Fruit fly (Drosophila melanogaster) whole organism, embryonic: ENCODE measurements around the gene Grip91.

ENCODE experiments used
- Awh ChIP-seq: fragments of 200-800 bp; sonication (Bioruptor generic); IDR thresholded peaks from 2 replicates; pipeline ENCODE4, ENCODE4 v1.3.6; 2022; ENCODE audit warnings: missing biosample characterization, missing genetic modification characterization
- CG10147 ChIP-seq: fragments of 200-800 bp; sonication (Bioruptor generic); optimal IDR thresholded peaks from 2 replicates; lab custom pipeline; 2019; ENCODE audit warnings: missing biosample characterization, mild to moderate bottlenecking, missing genetic modification characterization, moderate library complexity
- CG10274 ChIP-seq: fragments of 200-800 bp; sonication (Bioruptor generic); optimal IDR thresholded peaks from 3 replicates; lab custom pipeline; 2017; ENCODE audit warnings: missing biosample characterization, mild to moderate bottlenecking, missing genetic modification characterization
- CG11093 ChIP-seq: fragments of 200-800 bp; sonication (Bioruptor generic); IDR thresholded peaks from 3 replicates; pipeline ENCODE4 v1.3.6; 2022; ENCODE audit warnings: missing biosample characterization, missing genetic modification characterization
- CG12104 ChIP-seq: fragments of 200-800 bp; sonication (Bioruptor generic); optimal IDR thresholded peaks from 3 replicates; lab custom pipeline; 2016; ENCODE audit warnings: missing biosample characterization, missing genetic modification characterization
- CG12744 ChIP-seq: fragments of 200-800 bp; sonication (Bioruptor generic); optimal IDR thresholded peaks from 2 replicates; lab custom pipeline; 2016; ENCODE audit warnings: missing biosample characterization, missing genetic modification characterization
- CG13894 ChIP-seq: fragments of 200-800 bp; sonication (Bioruptor generic); optimal IDR thresholded peaks from 3 replicates; lab custom pipeline; 2018; ENCODE audit warnings: missing biosample characterization, mild to moderate bottlenecking, missing genetic modification characterization, moderate library complexity
- CG15011 ChIP-seq: fragments of 200-800 bp; sonication (Bioruptor generic); optimal IDR thresholded peaks from 3 replicates; lab custom pipeline; 2018; ENCODE audit warnings: missing biosample characterization, mild to moderate bottlenecking, missing genetic modification characterization
- CG16863 ChIP-seq: fragments of 200-800 bp; sonication (Bioruptor generic); optimal IDR thresholded peaks from 3 replicates; lab custom pipeline; 2016; ENCODE audit warnings: missing biosample characterization, missing genetic modification characterization
- CG17568 ChIP-seq: fragments of 200-800 bp; sonication (Bioruptor generic); optimal IDR thresholded peaks from 2 replicates; lab custom pipeline; 2018; ENCODE audit warnings: missing biosample characterization, mild to moderate bottlenecking, missing genetic modification characterization, moderate library complexity
- CG1792 ChIP-seq: fragments of 200-800 bp; sonication (Bioruptor generic); optimal IDR thresholded peaks from 2 replicates; lab custom pipeline; 2016; ENCODE audit warnings: missing biosample characterization, missing genetic modification characterization
- CG18011 ChIP-seq: fragments of 200-800 bp; sonication (Bioruptor generic); optimal IDR thresholded peaks from 2 replicates; lab custom pipeline; 2017; ENCODE audit warnings: missing biosample characterization, missing genetic modification characterization, mild to moderate bottlenecking, moderate library complexity, missing genotype
- CG18599 ChIP-seq: fragments of 200-800 bp; sonication (Bioruptor generic); optimal IDR thresholded peaks from 3 replicates; lab custom pipeline; 2017; ENCODE audit warnings: missing biosample characterization, missing genetic modification characterization, mild to moderate bottlenecking, moderate library complexity, missing genetic modification reagents
- CG31441 ChIP-seq: fragments of 200-800 bp; sonication (Bioruptor generic); IDR thresholded peaks from 2 replicates; pipeline ENCODE4 v1.3.6; 2022; ENCODE audit warnings: missing biosample characterization, missing genetic modification characterization
- CG3726 ChIP-seq: fragments of 200-800 bp; sonication (Bioruptor generic); IDR thresholded peaks from 3 replicates; pipeline ENCODE4, ENCODE4 v1.3.6; 2022; ENCODE audit warnings: missing biosample characterization, missing genetic modification characterization
- CG4360 ChIP-seq: fragments of 200-800 bp; sonication (Bioruptor generic); IDR thresholded peaks from 2 replicates; pipeline ENCODE4 v1.3.6; 2022; ENCODE audit warnings: missing biosample characterization, missing genetic modification characterization
- CG43689 ChIP-seq: fragments of 200-800 bp; sonication (Bioruptor generic); IDR thresholded peaks from 2 replicates; pipeline ENCODE4 v1.3.6; 2022; ENCODE audit warnings: missing biosample characterization, missing genetic modification characterization
- CG4854 ChIP-seq: fragments of 200-800 bp; sonication (Bioruptor generic); optimal IDR thresholded peaks from 2 replicates; lab custom pipeline; 2016; ENCODE audit warnings: missing biosample characterization, missing genetic modification characterization, inconsistent platforms
- CG5180 ChIP-seq: fragments of 200-800 bp; sonication (Bioruptor generic); optimal IDR thresholded peaks from 3 replicates; lab custom pipeline; 2017; ENCODE audit warnings: missing biosample characterization, missing genetic modification characterization, mild to moderate bottlenecking, moderate library complexity, missing genetic modification reagents
- CG6813 ChIP-seq: fragments of 200-800 bp; sonication (Bioruptor generic); optimal IDR thresholded peaks from 2 replicates; lab custom pipeline; 2017; ENCODE audit warnings: missing biosample characterization, missing genetic modification characterization, mild to moderate bottlenecking, moderate library complexity, missing genetic modification reagents
- CG7928 ChIP-seq: fragments of 200-800 bp; sonication (Bioruptor generic); optimal IDR thresholded peaks from 2 replicates; lab custom pipeline; 2017; ENCODE audit warnings: missing biosample characterization, mild to moderate bottlenecking, missing genetic modification characterization
- CG8924 ChIP-seq: fragments of 200-800 bp; optimal IDR thresholded peaks from 3 replicates; lab custom pipeline; 2019; ENCODE audit warnings: missing biosample characterization, mild to moderate bottlenecking, missing genetic modification characterization, moderate library complexity
- CG9215 ChIP-seq: fragments of 200-800 bp; sonication (Bioruptor generic); IDR thresholded peaks from 2 replicates; pipeline ENCODE4 v1.3.6; 2022; ENCODE audit warnings: missing biosample characterization, missing genetic modification characterization
- CG9437 ChIP-seq: fragments of 200-800 bp; sonication (Bioruptor generic); optimal IDR thresholded peaks from 2 replicates; lab custom pipeline; 2018; ENCODE audit warnings: missing biosample characterization, mild to moderate bottlenecking, missing genetic modification characterization
- CrebB ChIP-seq: fragments of 200-800 bp; sonication (Bioruptor generic); optimal IDR thresholded peaks from 3 replicates; lab custom pipeline; 2018; ENCODE audit warnings: missing biosample characterization, mild to moderate bottlenecking, missing genetic modification characterization
- Fer3 ChIP-seq: fragments of 200-800 bp; sonication (Bioruptor generic); optimal IDR thresholded peaks from 2 replicates; lab custom pipeline; 2018; ENCODE audit warnings: missing biosample characterization, mild to moderate bottlenecking, missing genetic modification characterization, moderate library complexity
- Gsc ChIP-seq: fragments of 200-800 bp; sonication (Bioruptor generic); IDR thresholded peaks from 2 replicates; pipeline ENCODE4 v1.3.6; 2022; ENCODE audit warnings: missing biosample characterization, missing genetic modification characterization
- Med ChIP-seq: fragments of 200-800 bp; sonication (Bioruptor generic); peaks from one replicate; lab custom pipeline; 2016; ENCODE audit warnings: missing biosample characterization, missing genetic modification characterization, mild to moderate bottlenecking, inconsistent platforms, moderate library complexity
- Ptx1 ChIP-seq: fragments of 200-800 bp; sonication (Bioruptor generic); IDR thresholded peaks from 2 replicates; pipeline ENCODE4 v1.3.6; 2022; ENCODE audit warnings: missing biosample characterization, missing genetic modification characterization
- Vsx1 ChIP-seq: fragments of 200-800 bp; sonication (Bioruptor generic); optimal IDR thresholded peaks from 2 replicates; lab custom pipeline; 2017; ENCODE audit warnings: missing biosample characterization, mild to moderate bottlenecking, missing genetic modification characterization, missing genetic modification reagents
- ab ChIP-seq: fragments of 200-800 bp; sonication (Bioruptor generic); optimal IDR thresholded peaks from 2 replicates; lab custom pipeline; 2016; ENCODE audit warnings: missing biosample characterization, missing genetic modification characterization
- chm ChIP-seq: fragments of 200-800 bp; sonication (Bioruptor generic); IDR thresholded peaks from 2 replicates; pipeline ENCODE4 v1.3.6; 2022; ENCODE audit warnings: missing biosample characterization, missing genetic modification characterization
- exex ChIP-seq: fragments of 200-800 bp; sonication (Bioruptor generic); optimal IDR thresholded peaks from 4 replicates; lab custom pipeline; 2018; ENCODE audit warnings: missing biosample characterization, mild to moderate bottlenecking, missing genetic modification characterization, moderate library complexity
- fd96Cb ChIP-seq: fragments of 200-800 bp; sonication (Bioruptor generic); optimal IDR thresholded peaks from 2 replicates; lab custom pipeline; 2018; ENCODE audit warnings: missing biosample characterization, mild to moderate bottlenecking, missing genetic modification characterization, moderate library complexity
- hb ChIP-seq: fragments of 200-800 bp; sonication (Bioruptor generic); IDR thresholded peaks from 3 replicates; pipeline ENCODE4 v1.3.6; 2022; ENCODE audit warnings: missing biosample characterization, missing genetic modification characterization; ENCODE audit not compliant: partially characterized antibody
- ind ChIP-seq: fragments of 200-800 bp; sonication (Bioruptor generic); optimal IDR thresholded peaks from 3 replicates; lab custom pipeline; 2016; ENCODE audit warnings: missing biosample characterization, missing genetic modification characterization
- mirr ChIP-seq: fragments of 200-800 bp; sonication (Bioruptor generic); optimal IDR thresholded peaks from 3 replicates; lab custom pipeline; 2018; ENCODE audit warnings: missing biosample characterization, mild to moderate bottlenecking, missing genetic modification characterization
- otp ChIP-seq: fragments of 200-800 bp; sonication (Bioruptor generic); IDR thresholded peaks from 3 replicates; pipeline ENCODE4, ENCODE4 v1.3.6; 2022; ENCODE audit warnings: missing biosample characterization, missing genetic modification characterization
- pan ChIP-seq, 4 experiments: fragments of >200 bp in 3 of 4; fragments of 200-800 bp in 1 of 4; sonication (Bioruptor generic) in 1 of 4; optimal IDR thresholded peaks in 3 of 4; IDR thresholded peaks in 1 of 4; 2 replicates each; pipeline versions ENCODE4 v1.3.6 to Lab custom; 2017 to 2022; ENCODE audit warnings: missing biosample characterization in 2 of 4, missing genetic modification characterization in 2 of 4, mixed read lengths in 1 of 4
- psq ChIP-seq: fragments of 200-800 bp; sonication (Bioruptor generic); optimal IDR thresholded peaks from 2 replicates; lab custom pipeline; 2017; ENCODE audit warnings: missing biosample characterization, missing genetic modification characterization
- sd ChIP-seq: fragments of 200-800 bp; sonication (Bioruptor generic); optimal IDR thresholded peaks from 3 replicates; lab custom pipeline; 2018; ENCODE audit warnings: missing biosample characterization, mild to moderate bottlenecking, missing genetic modification characterization, moderate library complexity
- sisA ChIP-seq: fragments of 200-800 bp; sonication (Bioruptor generic); IDR thresholded peaks from 2 replicates; pipeline ENCODE4 v1.3.6; 2022; ENCODE audit warnings: missing biosample characterization, missing genetic modification characterization
- sob ChIP-seq: fragments of 200-800 bp; sonication (Bioruptor generic); IDR thresholded peaks from 2 replicates; pipeline ENCODE4 v1.3.6; 2022; ENCODE audit warnings: missing biosample characterization, missing genetic modification characterization
- tap ChIP-seq: fragments of 200-800 bp; optimal IDR thresholded peaks from 3 replicates; lab custom pipeline; 2019; ENCODE audit warnings: missing biosample characterization, mild to moderate bottlenecking, missing genetic modification characterization, moderate library complexity
- toy ChIP-seq: fragments of 200-800 bp; sonication (Bioruptor generic); IDR thresholded peaks from 2 replicates; pipeline ENCODE4 v1.3.6; 2022; ENCODE audit warnings: missing biosample characterization, missing genetic modification characterization
- tx ChIP-seq: fragments of 200-800 bp; sonication (Bioruptor generic); optimal IDR thresholded peaks from 2 replicates; lab custom pipeline; 2016; ENCODE audit warnings: missing biosample characterization, missing genetic modification characterization
- wor ChIP-seq: fragments of 200-800 bp; sonication (Bioruptor generic); IDR thresholded peaks from 2 replicates; pipeline ENCODE4 v1.3.6; 2022; ENCODE audit warnings: missing biosample characterization, missing genetic modification characterization

Gene Grip91

dm6 chrX:13748906-13749872, 4.7 kb upstream of the Grip91 start (continued):
- TF ChIP-seq sob (peak; percentile 73), CG18599 (GFP tag; lab: Kevin White, UChicago) (peak; percentile 85), Gsc (no peak), CG12104 (GFP tag; lab: Kevin White, UChicago) (peak; percentile 50), ind (GFP tag; lab: Kevin White, UChicago) (peak; percentile 58), exex (peak; percentile 39), CG7928 (GFP tag; lab: Kevin White, UChicago) (peak; percentile 29), CG3726 (GFP tag; lab: Robert Waterston, UW) (peak; percentile 54; the same call in 1 of the 3 replicates), Vsx1 (no peak), CG9437 (GFP tag; lab: Kevin White, UChicago) (peak; percentile 72), tap (peak; percentile 63), sisA (GFP tag; lab: Robert Waterston, UW) (0 out of 2 replicates have a peak, but pooled peaks have one; percentile 28), toy (GFP tag; lab: Robert Waterston, UW) (peak; percentile 57; the same call in 1 of the 2 replicates), CG15011 (GFP tag; lab: Kevin White, UChicago) (peak; percentile 57), CG1792 (GFP tag; lab: Kevin White, UChicago) (peak; percentile 39), CG4360 (GFP tag; lab: Robert Waterston, UW) (no peak), sd (peak; percentile 61), wor (GFP tag; lab: Robert Waterston, UW) (no peak), CG4854 (GFP tag; lab: Kevin White, UChicago) (peak; percentile 12), CG17568 (GFP tag; lab: Kevin White, UChicago) (no peak), pan (optimal IDR thresholded peaks at IDR 0.05; lab: Kevin White, UChicago) (no peak), pan (GFP tag; optimal IDR thresholded peaks at IDR 0.05 in 1 of 2, IDR thresholded peaks at IDR 0.05 in 1 of 2) (peak in 1 of 2 experiments; percentile 86), Ptx1 (GFP tag; lab: Robert Waterston, UW) (peak; percentile 82), chm (GFP tag; lab: Robert Waterston, UW) (peak; percentile 73; the same call in 1 of the 2 replicates), CG18011 (GFP tag; lab: Kevin White, UChicago) (peak; percentile 44), hb (GFP tag; lab: Robert Waterston, UW) (no peak), CG16863 (GFP tag; lab: Kevin White, UChicago) (peak; percentile 5), Awh (GFP tag; lab: Robert Waterston, UW) (peak; percentile 54; the same call in 1 of the 2 replicates), CG9215 (GFP tag; lab: Robert Waterston, UW) (peak; percentile 63), mirr (peak; percentile 4), CG6813 (GFP tag; lab: Kevin White, UChicago) (peak; percentile 63), ab (GFP tag; lab: Kevin White, UChicago) (no peak), psq (GFP tag; lab: Kevin White, UChicago) (peak; percentile 62), Med (GFP tag; lab: Kevin White, UChicago) (peak; percentile 43), CG13894 (tag; lab: Kevin White, UChicago) (peak; percentile 3), tx (GFP tag; lab: Kevin White, UChicago) (no peak), Fer3 (tag; lab: Kevin White, UChicago) (peak; percentile 85), CG10147 (GFP tag; lab: Kevin White, UChicago) (peak; percentile 83), CG10274 (GFP tag; lab: Kevin White, UChicago) (peak; percentile 6), CG31441 (peak; percentile 82), CrebB (tag; lab: Kevin White, UChicago) (peak; percentile 20), CG5180 (GFP tag; lab: Kevin White, UChicago) (peak; percentile 33), CG8924 (tag; lab: Kevin White, UChicago) (peak; percentile 80), CG11093 (GFP tag; lab: Robert Waterston, UW) (peak; percentile 47; the same call in 1 of the 3 replicates), fd96Cb (tag; lab: Kevin White, UChicago) (peak; percentile 43), CG43689 (0 out of 2 replicates have a peak, but pooled peaks have one; percentile 43), otp (GFP tag; lab: Robert Waterston, UW) (peak; percentile 65; the same call in 2 of the 3 replicates), CG12744 (GFP tag; lab: Kevin White, UChicago) (no peak)
